Worm (Caenorhabditis elegans): ENCODE measurements around the gene col-41.

The col-41 gene

ce11 chrX:15158699-15159312 is 17.5 kb downstream of the col-41 start, which contains the start of gene C11G10.1:
TSS of gene C11G10.1 (minus strand) at chrX:15158749.
- TF ChIP-seq nhr-21 (tag; optimal IDR thresholded peaks at IDR 0.05) (peak; percentile 76), lsy-2 (tag; optimal IDR thresholded peaks at IDR 0.05) (peak in 1 of 2 experiments; percentile 8), nhr-77 (tag; optimal IDR thresholded peaks at IDR 0.05) (no peak), Y55F3AM.14 (GFP tag; optimal IDR thresholded peaks at IDR 0.05) (no peak), nhr-11 (tag; optimal IDR thresholded peaks at IDR 0.05) (no peak), nhr-237 (tag; optimal IDR thresholded peaks at IDR 0.05) (no peak), sma-9 (GFP tag; optimal IDR thresholded peaks at IDR 0.05) (peak; percentile 15), sma-9 (tag; optimal IDR thresholded peaks at IDR 0.05) (no peak), nhr-25 (tag; optimal IDR thresholded peaks at IDR 0.05) (peak; percentile 18), gmeb-1 (tag; optimal IDR thresholded peaks at IDR 0.05) (peak; percentile 31), mbf-1 (tag; optimal IDR thresholded peaks at IDR 0.05) (no peak), F13H6.1 (tag; optimal IDR thresholded peaks at IDR 0.05) (no peak)

DNA sequence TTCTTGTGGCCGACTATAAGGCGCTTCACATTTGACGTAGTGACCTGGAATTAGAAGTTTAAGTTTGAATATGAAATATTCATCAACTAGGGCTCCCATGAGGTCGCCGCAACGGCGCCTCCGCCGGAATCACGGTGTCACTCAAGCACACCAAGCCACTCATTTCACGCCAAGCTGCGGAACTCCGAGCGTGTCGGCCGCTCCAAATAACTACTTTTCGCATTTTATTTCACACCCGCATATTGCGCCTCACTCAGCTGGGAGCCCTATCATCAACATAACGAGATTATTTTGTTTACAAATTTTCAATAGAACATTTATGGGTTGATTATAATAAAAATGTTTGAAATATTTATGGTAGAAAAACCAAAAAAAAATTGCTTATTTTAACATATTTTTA is 18.4 kb downstream of the col-41 start:
- TF ChIP-seq nhr-237 (tag; optimal IDR thresholded peaks at IDR 0.05): no peak

DNA sequence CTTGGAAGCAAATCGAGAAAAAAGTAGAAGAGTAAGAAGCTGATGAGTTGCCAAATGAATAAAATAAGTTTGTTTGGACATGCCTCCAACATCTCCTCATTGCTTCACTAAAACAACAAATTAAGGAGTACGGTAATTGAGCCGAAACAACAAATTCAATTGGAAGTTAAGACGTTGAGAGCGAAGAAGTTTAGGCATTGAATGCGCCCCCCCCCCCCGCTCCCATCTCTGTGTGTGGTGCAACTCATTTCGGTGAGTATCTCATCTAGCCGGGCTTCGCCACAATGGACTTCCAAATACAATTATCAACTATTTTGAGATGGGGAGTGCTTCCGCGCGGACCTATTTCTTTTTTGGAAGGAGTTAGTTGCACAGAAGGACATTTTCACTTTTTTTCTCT is 21.2 kb downstream of the col-41 start:
- no peak for TF ChIP-seq alr-1 (tag; optimal IDR thresholded peaks at IDR 0.05)
- no peak for TF ChIP-seq nhr-11 (tag; optimal IDR thresholded peaks at IDR 0.05)
- TF ChIP-seq lsy-2 (tag; optimal IDR thresholded peaks at IDR 0.05): no peak

DNA sequence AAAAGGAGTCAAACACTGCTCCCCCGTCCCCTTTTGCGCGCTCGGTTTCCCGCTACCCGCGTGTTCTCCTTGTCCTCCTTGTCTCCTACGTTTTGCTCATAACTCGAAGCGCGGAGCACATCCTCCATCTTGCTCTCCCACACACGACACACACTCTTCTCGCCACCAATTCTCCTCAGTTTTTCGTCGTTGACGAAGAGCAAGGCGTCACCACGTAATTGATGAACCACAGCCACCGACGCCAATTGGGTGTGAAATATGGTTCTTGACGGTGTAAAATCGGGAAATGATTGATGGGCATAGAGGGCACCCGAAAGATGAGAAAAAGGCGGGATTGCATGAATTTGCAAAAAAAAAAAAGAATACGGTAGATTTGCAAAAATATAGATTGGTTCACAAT is 27.4 kb downstream of the col-41 start:
- TF ChIP-seq unc-62 (GFP tag; optimal IDR thresholded peaks at IDR 0.05) (no peak), nhr-10 (tag; optimal IDR thresholded peaks at IDR 0.05) (no peak), ztf-4 (tag; optimal IDR thresholded peaks at IDR 0.05) (no peak), aly-2 (tag; optimal IDR thresholded peaks at IDR 0.05) (no peak), mab-5 (tag; optimal IDR thresholded peaks at IDR 0.05) (peak; percentile 58), unc-55 (GFP tag; optimal IDR thresholded peaks at IDR 0.05) (no peak), sem-4 (tag; optimal IDR thresholded peaks at IDR 0.05) (no peak)

ce11 chrX:15148389-15148788 is 27.9 kb downstream of the col-41 start:
- TF ChIP-seq lin-13 (GFP tag; optimal IDR thresholded peaks at IDR 0.05) (no peak), aly-2 (tag; optimal IDR thresholded peaks at IDR 0.05) (no peak), ztf-4 (tag; optimal IDR thresholded peaks at IDR 0.05) (no peak)

DNA sequence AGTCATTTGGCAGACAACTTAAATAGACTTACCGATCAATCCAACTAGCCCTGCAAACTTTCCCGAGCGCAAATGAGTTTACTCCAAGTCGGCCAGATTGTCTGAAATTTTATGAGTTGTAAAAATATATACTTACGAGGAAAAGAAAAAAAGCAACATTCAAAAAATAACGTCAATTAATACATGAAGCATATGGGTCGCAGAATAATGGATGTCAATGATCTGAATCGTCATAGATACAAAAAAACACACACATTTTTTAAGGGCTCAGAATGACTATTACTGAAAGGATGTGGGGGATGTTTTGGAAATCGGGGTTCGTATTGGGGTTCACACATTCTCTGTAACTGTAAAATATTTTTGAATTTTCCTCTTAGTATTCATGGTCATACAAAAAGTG is 28.6 kb downstream of the col-41 start, which contains the start of gene unc-7:
Gene unc-7, minus strand, starts transcription at position 101 of the 400 bp plus-strand sequence.
- TF ChIP-seq sma-9 (GFP tag; optimal IDR thresholded peaks at IDR 0.05) (no peak), sma-9 (tag; optimal IDR thresholded peaks at IDR 0.05) (no peak), ztf-11 (tag; optimal IDR thresholded peaks at IDR 0.05) (no peak), fos-1 (tag; optimal IDR thresholded peaks at IDR 0.05) (no peak), alr-1 (tag; optimal IDR thresholded peaks at IDR 0.05) (no peak), nhr-23 (tag; optimal IDR thresholded peaks at IDR 0.05) (no peak), mab-5 (tag; optimal IDR thresholded peaks at IDR 0.05) (no peak), Y55F3AM.14 (GFP tag; optimal IDR thresholded peaks at IDR 0.05) (no peak), mdl-1 (tag; optimal IDR thresholded peaks at IDR 0.05) (no peak), lin-11 (tag; optimal IDR thresholded peaks at IDR 0.05) (no peak), nhr-129 (tag; optimal IDR thresholded peaks at IDR 0.05) (no peak), snpc-4 (tag; optimal IDR thresholded peaks at IDR 0.05) (no peak), R02D3.7 (tag; optimal IDR thresholded peaks at IDR 0.05) (no peak), elt-3 (tag; optimal IDR thresholded peaks at IDR 0.05) (no peak), skn-1 (tag; optimal IDR thresholded peaks at IDR 0.05) (no peak), crh-2 (tag; optimal IDR thresholded peaks at IDR 0.05) (no peak)

All from whole organism, L2 larva.